Worm (Caenorhabditis elegans) whole organism, L2 larva: ENCODE results near the gene ugt-17.

Experiments
- R02D3.7 ChIP-seq: fragments of 150-350 bp; optimal IDR thresholded peaks from 2 replicates; lab custom pipeline; 2014; ENCODE audit warnings: missing biosample characterization, missing genetic modification characterization
- Y55F3AM.14 ChIP-seq: fragments of 200-800 bp; sonication (Bioruptor generic); optimal IDR thresholded peaks from 2 replicates; lab custom pipeline; 2018; ENCODE audit warnings: mild to moderate bottlenecking, missing genetic modification characterization, missing compliant biosample characterization
- ZK546.5 ChIP-seq: sonication (generic microtip); optimal IDR thresholded peaks from 2 replicates; lab custom pipeline; 2017; ENCODE audit warnings: missing biosample characterization, missing genetic modification characterization
- dmd-4 ChIP-seq: sonication (generic microtip); optimal IDR thresholded peaks from 2 replicates; lab custom pipeline; 2017; ENCODE audit warnings: missing biosample characterization, missing genetic modification characterization
- elt-1 ChIP-seq: fragments of 150-350 bp; optimal IDR thresholded peaks from 2 replicates; lab custom pipeline; 2014; ENCODE audit warnings: missing biosample characterization, missing genetic modification characterization
- lin-13 ChIP-seq: fragments of 150-350 bp; optimal IDR thresholded peaks from 2 replicates; lab custom pipeline; 2014; ENCODE audit warnings: missing biosample characterization, missing genetic modification reagents, missing genetic modification characterization
- nhr-237 ChIP-seq: fragments of 150-350 bp; optimal IDR thresholded peaks from 2 replicates; lab custom pipeline; 2014; ENCODE audit warnings: missing biosample characterization, missing genetic modification characterization
- nhr-77 ChIP-seq: fragments of 150-350 bp; optimal IDR thresholded peaks from 2 replicates; lab custom pipeline; 2014; ENCODE audit warnings: missing biosample characterization, missing genetic modification characterization
- sem-4 ChIP-seq: fragments of 150-350 bp; optimal IDR thresholded peaks from 2 replicates; lab custom pipeline; 2014; ENCODE audit warnings: missing biosample characterization, missing genetic modification reagents, missing genetic modification characterization
- snpc-4 ChIP-seq: fragments of 150-350 bp; optimal IDR thresholded peaks from 2 replicates; lab custom pipeline; 2014; ENCODE audit warnings: missing biosample characterization, missing genetic modification characterization
- ztf-11 ChIP-seq: sonication (generic microtip); optimal IDR thresholded peaks from 2 replicates; lab custom pipeline; 2017; ENCODE audit warnings: missing biosample characterization, missing genetic modification characterization

ce11 chrV:10094374-10094773, 10.4 kb downstream of the ugt-17 start, which contains the start of gene srd-49:
- no peak for TF ChIP-seq ZK546.5
- no peak for TF ChIP-seq snpc-4 (tag; lab: Kevin White, UChicago)
- TF ChIP-seq nhr-77 (tag; lab: Kevin White, UChicago), result no peak
- no peak for TF ChIP-seq lin-13 (GFP tag; lab: Kevin White, UChicago)
- TF ChIP-seq Y55F3AM.14 (GFP tag; lab: Kevin White, UChicago), result no peak
- no peak for TF ChIP-seq nhr-237 (tag; lab: Kevin White, UChicago)
- no peak for TF ChIP-seq elt-1 (tag; lab: Kevin White, UChicago)
- no peak for TF ChIP-seq dmd-4
- no peak for TF ChIP-seq sem-4 (tag; lab: Kevin White, UChicago)
- TF ChIP-seq ztf-11 (tag; lab: Kevin White, UChicago), result no peak
- TF ChIP-seq R02D3.7 (tag; lab: Kevin White, UChicago), result no peak
